Fruit fly (Drosophila melanogaster): ENCODE results near the gene Pka-R1.

The Pka-R1 gene

dm6 chr3L:20778224-20779063, 37.5 kb upstream of the Pka-R1 start, which contains the start of the genes Pex16 and Pex14 (continued):
- TF ChIP-seq Hmx (GFP tag; optimal IDR thresholded peaks at IDR 0.05) (no peak), unpg (GFP tag; optimal IDR thresholded peaks at IDR 0.05) (peak; percentile 62), kah (GFP tag; optimal IDR thresholded peaks at IDR 0.05) (no peak), sim (GFP tag; IDR thresholded peaks at IDR 0.05) (no peak), tin (GFP tag; optimal IDR thresholded peaks at IDR 0.05) (peak; percentile 78), run (tag; optimal IDR thresholded peaks at IDR 0.05) (no peak), CG33557 (GFP tag; optimal IDR thresholded peaks at IDR 0.05) (peak; percentile 6), salm (tag; optimal IDR thresholded peaks at IDR 0.05) (no peak), usp (GFP tag; optimal IDR thresholded peaks at IDR 0.05) (no peak), CG30431 (GFP tag; optimal IDR thresholded peaks at IDR 0.05) (peak; percentile 71), bsh (GFP tag; optimal IDR thresholded peaks at IDR 0.05) (peak in 1 of 2 experiments; percentile 54), CG15601 (tag; optimal IDR thresholded peaks at IDR 0.05) (no peak), CG4854 (GFP tag; optimal IDR thresholded peaks at IDR 0.05) (peak; percentile 38), Sin3A (optimal IDR thresholded peaks at IDR 0.05) (no peak), al (GFP tag; IDR thresholded peaks at IDR 0.05) (peak; percentile 40; the same call in 1 of the 2 replicates), knrl (GFP tag; IDR thresholded peaks at IDR 0.05; ENCODE audit: partially characterized antibody) (no peak), fu2 (GFP tag; optimal IDR thresholded peaks at IDR 0.05) (peak; percentile 69), Mrtf (GFP tag; IDR thresholded peaks at IDR 0.05) (peak; percentile 73), Eip74EF (GFP tag; optimal IDR thresholded peaks at IDR 0.05) (no peak), CG8281 (tag; optimal IDR thresholded peaks at IDR 0.05) (peak; percentile 10), CG3407 (GFP tag; optimal IDR thresholded peaks at IDR 0.05) (no peak), CG11695 (GFP tag; IDR thresholded peaks at IDR 0.05) (no peak), cato (GFP tag; optimal IDR thresholded peaks at IDR 0.05; ENCODE audit: borderline replicate concordance) (peak; percentile 59), grn (GFP tag; optimal IDR thresholded peaks at IDR 0.05) (no peak), maf-S (GFP tag; optimal IDR thresholded peaks at IDR 0.05) (peak; percentile 72), cad (GFP tag; optimal IDR thresholded peaks at IDR 0.05) (no peak), Camta (GFP tag; optimal IDR thresholded peaks at IDR 0.05) (peak; percentile 72), Poxn (GFP tag; IDR thresholded peaks at IDR 0.05) (peak; percentile 48; the same call in 1 of the 2 replicates), CG12659 (GFP tag; optimal IDR thresholded peaks at IDR 0.05) (peak; percentile 56), CG3065 (GFP tag; optimal IDR thresholded peaks at IDR 0.05) (no peak), trh (GFP tag; optimal IDR thresholded peaks at IDR 0.05) (peak; percentile 24), Gsc (GFP tag; IDR thresholded peaks at IDR 0.05) (peak; percentile 43; the same call in 1 of the 2 replicates), fru (optimal IDR thresholded peaks at IDR 0.05) (no peak), pita (GFP tag; optimal IDR thresholded peaks at IDR 0.05) (no peak), Atf3 (GFP tag; optimal IDR thresholded peaks at IDR 0.05) (peak; percentile 75), Stat92E (GFP tag; optimal IDR thresholded peaks at IDR 0.05) (no peak), CG12071 (GFP tag; optimal IDR thresholded peaks at IDR 0.05) (peak; percentile 20), CG32532 (GFP tag; IDR thresholded peaks at IDR 0.05) (peak; percentile 82), Sox102F (GFP tag; optimal IDR thresholded peaks at IDR 0.05) (no peak), D (optimal IDR thresholded peaks at IDR 0.05) (no peak), D (GFP tag; optimal IDR thresholded peaks at IDR 0.05) (peak; percentile 31), Max (GFP tag; optimal IDR thresholded peaks at IDR 0.05) (peak; percentile 53), BEAF-32 (GFP tag; optimal IDR thresholded peaks at IDR 0.05) (peak; percentile 37), dimm (GFP tag; IDR thresholded peaks at IDR 0.05) (0 out of 2 replicates have a peak, but pooled peaks have one; percentile 36), GATAe (GFP tag; conservative IDR thresholded peaks at IDR 0.05) (peak; percentile 47; the same call in 1 of the 2 replicates), CG12155 (GFP tag; optimal IDR thresholded peaks at IDR 0.05) (peak; percentile 74), luna (GFP tag; optimal IDR thresholded peaks at IDR 0.05) (peak; percentile 43), Hr51 (GFP tag; optimal IDR thresholded peaks at IDR 0.05) (peak in 1 of 2 experiments; percentile 70), CG31365 (tag; optimal IDR thresholded peaks at IDR 0.05) (peak; percentile 2)
